Worm (Caenorhabditis elegans) whole organism, mixed stage, embryonic: ENCODE measurements around the gene paa-1.

Source experiments
- ceh-39 ChIP-seq: fragments of 150-350 bp; optimal IDR thresholded peaks from 2 replicates; lab custom pipeline; 2014; ENCODE audit warnings: missing biosample characterization, missing genetic modification characterization
- lsy-2 ChIP-seq: fragments of 150-350 bp; optimal IDR thresholded peaks from 2 replicates; lab custom pipeline; 2014; ENCODE audit warnings: missing biosample characterization, missing genetic modification characterization
- mep-1 ChIP-seq: fragments of 150-350 bp; optimal IDR thresholded peaks from 2 replicates; lab custom pipeline; 2017; ENCODE audit warnings: missing biosample characterization, missing genetic modification reagents, missing genetic modification characterization, inconsistent platforms
- nhr-12 ChIP-seq: fragments of 150-350 bp; optimal IDR thresholded peaks from 2 replicates; lab custom pipeline; 2014; ENCODE audit warnings: missing biosample characterization, missing genetic modification characterization
- nhr-237 ChIP-seq: fragments of 150-350 bp; optimal IDR thresholded peaks from 2 replicates; lab custom pipeline; 2014; ENCODE audit warnings: missing biosample characterization, missing genetic modification characterization
- nhr-28 ChIP-seq: fragments of 150-350 bp; optimal IDR thresholded peaks from 2 replicates; lab custom pipeline; 2014; ENCODE audit warnings: missing biosample characterization, missing genetic modification characterization
- nhr-76 ChIP-seq: sonication (generic microtip); optimal IDR thresholded peaks from 2 replicates; lab custom pipeline; 2017; ENCODE audit warnings: missing biosample characterization, missing genetic modification characterization
- pha-4 ChIP-seq: fragments of 150-350 bp; optimal IDR thresholded peaks from 2 replicates; lab custom pipeline; 2018; ENCODE audit warnings: missing biosample characterization, missing genetic modification reagents, missing genetic modification characterization
- snpc-4 ChIP-seq: fragments of 150-350 bp; optimal IDR thresholded peaks from 2 replicates; lab custom pipeline; 2014; ENCODE audit warnings: missing biosample characterization, missing genetic modification characterization
- unc-39 ChIP-seq: fragments of 150-350 bp; optimal IDR thresholded peaks from 2 replicates; lab custom pipeline; 2014; ENCODE audit warnings: missing biosample characterization, missing genetic modification characterization
- unc-62 ChIP-seq: fragments of 150-350 bp; optimal IDR thresholded peaks from 2 replicates; lab custom pipeline; 2014; ENCODE audit warnings: missing biosample characterization, missing genetic modification reagents, missing genetic modification characterization

- TF ChIP-seq ceh-39 (no peak), lsy-2 (tag; lab: Kevin White, UChicago) (no peak), unc-62 (GFP tag; lab: Kevin White, UChicago) (no peak), nhr-76 (tag; lab: Kevin White, UChicago) (no peak), unc-39 (tag; lab: Kevin White, UChicago) (no peak), pha-4 (no peak), nhr-237 (tag; lab: Kevin White, UChicago) (no peak), snpc-4 (tag; lab: Kevin White, UChicago) (no peak), nhr-28 (tag; lab: Kevin White, UChicago) (no peak), mep-1 (tag; lab: Kevin White, UChicago) (no peak), nhr-12 (no peak)
Measured at ce11 chrIII:5472693-5473092, 22.2 kb downstream of the paa-1 start.
